Worm (Caenorhabditis elegans) whole organism, L1 larva: ENCODE measurements around the gene srj-1.

Experiments used
- C34B4.2 ChIP-seq: sonication (generic microtip); optimal IDR thresholded peaks from 2 replicates; lab custom pipeline; 2017; ENCODE audit warnings: mild to moderate bottlenecking, missing genetic modification characterization, missing compliant biosample characterization
- F16B12.6 ChIP-seq: fragments of 150-350 bp; optimal IDR thresholded peaks from 2 replicates; lab custom pipeline; 2014; ENCODE audit warnings: missing biosample characterization, missing genetic modification characterization
- aly-2 ChIP-seq: fragments of 150-350 bp; optimal IDR thresholded peaks from 2 replicates; lab custom pipeline; 2014; ENCODE audit warnings: missing biosample characterization, missing genetic modification characterization
- blmp-1 ChIP-seq: fragments of 150-350 bp; optimal IDR thresholded peaks from 2 replicates; lab custom pipeline; 2014; ENCODE audit warnings: missing biosample characterization, missing genetic modification characterization
- ceh-8 ChIP-seq: fragments of 200-800 bp; sonication (Bioruptor generic); optimal IDR thresholded peaks from 2 replicates; lab custom pipeline; 2018; ENCODE audit warnings: mild to moderate bottlenecking, missing genetic modification characterization, moderate library complexity, missing compliant biosample characterization
- ceh-82 ChIP-seq, 3 experiments: fragments of 150-350 bp in 1 of 3; sonication (generic microtip) in 2 of 3; optimal IDR thresholded peaks; 2 replicates each; lab custom pipeline; 2014 to 2017; ENCODE audit warnings: missing biosample characterization in 3 of 3, missing genetic modification characterization in 3 of 3
- ces-1 ChIP-seq: fragments of 150-350 bp; optimal IDR thresholded peaks from 2 replicates; lab custom pipeline; 2014; ENCODE audit warnings: missing biosample characterization, missing genetic modification reagents, missing genetic modification characterization
- dsc-1 ChIP-seq: sonication (generic microtip); optimal IDR thresholded peaks from 2 replicates; lab custom pipeline; 2016; ENCODE audit warnings: mild to moderate bottlenecking, missing genetic modification characterization, missing compliant biosample characterization
- efl-1 ChIP-seq, 4 experiments: fragments of 150-350 bp; optimal IDR thresholded peaks in 3 of 4; peaks in 1 of 4; 1 replicate in 1 of 4; 2 replicates in 3 of 4; lab custom pipeline; 2014; ENCODE audit warnings: missing biosample characterization in 2 of 4, missing genetic modification characterization in 2 of 4, missing genetic modification reagents in 2 of 4
- egl-27 ChIP-seq, 2 experiments: fragments of 150-350 bp in 1 of 2; sonication (generic microtip); optimal IDR thresholded peaks; 3 replicates each; lab custom pipeline; 2017 to 2018; ENCODE audit warnings: missing biosample characterization in 2 of 2, missing genetic modification characterization in 2 of 2, missing genetic modification reagents in 2 of 2
- fkh-10 ChIP-seq: sonication (generic microtip); optimal IDR thresholded peaks from 2 replicates; lab custom pipeline; 2017; ENCODE audit warnings: missing biosample characterization, missing genetic modification reagents, missing genetic modification characterization
- fos-1 ChIP-seq: fragments of 150-350 bp; optimal IDR thresholded peaks from 2 replicates; lab custom pipeline; 2014; ENCODE audit warnings: missing biosample characterization, missing genetic modification characterization
- hlh-17 ChIP-seq: fragments of 200-800 bp; sonication (Bioruptor generic); optimal IDR thresholded peaks from 2 replicates; lab custom pipeline; 2018; ENCODE audit warnings: missing genetic modification characterization, mild to moderate bottlenecking, missing compliant biosample characterization, moderate library complexity, borderline replicate concordance
- isw-1 ChIP-seq: fragments of 200-800 bp; sonication (Bioruptor generic); IDR thresholded peaks from 2 replicates; pipeline ENCODE4 v1.3.6; 2022; ENCODE audit warnings: missing genetic modification characterization, missing compliant biosample characterization
- lin-14 ChIP-seq: fragments of 200-800 bp; sonication (Bioruptor generic); optimal IDR thresholded peaks from 2 replicates; lab custom pipeline; 2018; ENCODE audit warnings: mild to moderate bottlenecking, missing genetic modification characterization, moderate library complexity, missing compliant biosample characterization
- lin-39 ChIP-seq: fragments of 150-350 bp; optimal IDR thresholded peaks from 2 replicates; lab custom pipeline; 2014; ENCODE audit warnings: missing biosample characterization, missing genetic modification reagents, missing genetic modification characterization
- lir-3 ChIP-seq: sonication (generic microtip); optimal IDR thresholded peaks from 2 replicates; lab custom pipeline; 2016; ENCODE audit warnings: mild to moderate bottlenecking, missing genetic modification characterization, moderate library complexity, missing compliant biosample characterization; ENCODE audit not compliant: poor library complexity
- lsy-2 ChIP-seq, 2 experiments: fragments of 150-350 bp; optimal IDR thresholded peaks; 2 replicates each; lab custom pipeline; 2014; ENCODE audit warnings: missing biosample characterization in 2 of 2, missing genetic modification characterization in 2 of 2
- mdl-1 ChIP-seq, 2 experiments: fragments of 150-350 bp; optimal IDR thresholded peaks; 2 replicates each; lab custom pipeline; 2014 to 2017; ENCODE audit warnings: missing biosample characterization in 2 of 2, missing genetic modification characterization in 2 of 2, inconsistent platforms in 1 of 2
- nhr-11 ChIP-seq: fragments of 150-350 bp; optimal IDR thresholded peaks from 2 replicates; lab custom pipeline; 2014; ENCODE audit warnings: missing biosample characterization, missing genetic modification characterization
- nhr-19 ChIP-seq: fragments of 200-800 bp; sonication (Bioruptor generic); conservative IDR thresholded peaks from 2 replicates; pipeline ENCODE4 v1.3.6; 2022; ENCODE audit warnings: missing genetic modification characterization, missing compliant biosample characterization
- nhr-20 ChIP-seq: sonication (generic microtip); optimal IDR thresholded peaks from 2 replicates; lab custom pipeline; 2016; ENCODE audit warnings: mild to moderate bottlenecking, missing genetic modification characterization, missing compliant biosample characterization
- nhr-71 ChIP-seq: sonication (generic microtip); optimal IDR thresholded peaks from 2 replicates; lab custom pipeline; 2016; ENCODE audit warnings: mild to moderate bottlenecking, missing genetic modification characterization, moderate library complexity, missing compliant biosample characterization
- nhr-77 ChIP-seq: fragments of 150-350 bp; optimal IDR thresholded peaks from 2 replicates; lab custom pipeline; 2014; ENCODE audit warnings: missing biosample characterization, missing genetic modification characterization
- nhr-84 ChIP-seq: sonication (generic microtip); optimal IDR thresholded peaks from 2 replicates; lab custom pipeline; 2017; ENCODE audit warnings: missing biosample characterization, missing genetic modification characterization
- pag-3 ChIP-seq: sonication (generic microtip); optimal IDR thresholded peaks from 2 replicates; lab custom pipeline; 2017; ENCODE audit warnings: missing genetic modification characterization, mild to moderate bottlenecking, missing compliant biosample characterization, antibody characterized with exemption, borderline replicate concordance; ENCODE audit not compliant: insufficient read depth
- pqm-1 ChIP-seq: sonication (generic microtip); optimal IDR thresholded peaks from 3 replicates; lab custom pipeline; 2017; ENCODE audit warnings: missing biosample characterization, missing genetic modification characterization
- rnt-1 ChIP-seq: sonication (generic microtip); optimal IDR thresholded peaks from 2 replicates; lab custom pipeline; 2016; ENCODE audit warnings: mild to moderate bottlenecking, missing genetic modification characterization, moderate library complexity, missing compliant biosample characterization
- snu-23 ChIP-seq: sonication (generic microtip); optimal IDR thresholded peaks from 2 replicates; lab custom pipeline; 2016; ENCODE audit warnings: missing genetic modification characterization, missing compliant biosample characterization
- sup-37 ChIP-seq: fragments of 200-800 bp; sonication (Bioruptor generic); optimal IDR thresholded peaks from 2 replicates; lab custom pipeline; 2018; ENCODE audit warnings: mild to moderate bottlenecking, missing genetic modification characterization, missing compliant biosample characterization
- swsn-7 ChIP-seq: sonication (generic microtip); optimal IDR thresholded peaks from 2 replicates; lab custom pipeline; 2016; ENCODE audit warnings: missing genetic modification characterization, missing compliant biosample characterization
- tbx-2 ChIP-seq: sonication (generic microtip); optimal IDR thresholded peaks from 2 replicates; lab custom pipeline; 2016; ENCODE audit warnings: missing genetic modification characterization, missing compliant biosample characterization
- tlp-1 ChIP-seq: fragments of 150-350 bp; optimal IDR thresholded peaks from 2 replicates; lab custom pipeline; 2014; ENCODE audit warnings: missing biosample characterization, missing genetic modification characterization
- unc-130 ChIP-seq: fragments of 150-350 bp; optimal IDR thresholded peaks from 2 replicates; lab custom pipeline; 2017; ENCODE audit warnings: missing biosample characterization, missing genetic modification characterization, inconsistent platforms
- unc-98 ChIP-seq: fragments of 200-800 bp; sonication (Bioruptor generic); IDR thresholded peaks from 2 replicates; pipeline ENCODE4 v1.3.6; 2022; ENCODE audit warnings: missing genetic modification characterization, missing compliant biosample characterization
- xbp-1 ChIP-seq: sonication (generic microtip); optimal IDR thresholded peaks from 2 replicates; lab custom pipeline; 2016; ENCODE audit warnings: missing genetic modification characterization, missing compliant biosample characterization
- zag-1 ChIP-seq: fragments of 150-350 bp; optimal IDR thresholded peaks from 2 replicates; lab custom pipeline; 2014; ENCODE audit warnings: missing biosample characterization, missing genetic modification characterization
- ztf-11 ChIP-seq, 2 experiments: sonication (generic microtip); optimal IDR thresholded peaks; 2 replicates each; lab custom pipeline; 2016 to 2017; ENCODE audit warnings: missing genetic modification characterization in 2 of 2, missing biosample characterization in 1 of 2, missing compliant biosample characterization in 1 of 2

The srj-1 gene

DNA sequence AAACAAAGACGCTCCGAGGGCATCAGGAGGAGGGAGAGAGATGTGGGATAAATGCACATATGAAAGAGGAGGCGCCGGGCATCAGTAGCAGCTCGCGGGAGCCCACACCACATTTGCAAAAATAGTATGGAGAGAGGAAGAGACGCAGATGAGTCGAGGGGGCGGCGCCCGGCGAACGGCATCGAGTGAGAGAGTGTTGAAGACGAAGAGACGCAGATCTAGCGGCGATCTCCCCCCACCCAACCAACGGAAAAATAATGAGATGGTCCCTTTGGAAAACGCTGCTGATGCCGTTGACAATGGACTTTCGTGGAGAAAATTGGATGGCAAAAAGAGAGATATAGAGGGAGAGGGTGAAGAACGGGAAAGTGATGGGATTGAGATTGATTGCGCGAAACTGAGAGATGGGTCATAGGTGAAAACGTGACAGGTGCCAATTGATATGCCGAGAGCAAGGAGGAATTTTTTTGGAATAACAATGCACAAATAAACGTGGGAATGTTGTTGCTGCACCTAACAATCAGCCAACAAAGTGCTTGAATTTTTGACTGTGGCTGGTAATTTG lies 47.3 kb upstream of the srj-1 start (continued):
- TF ChIP-seq C34B4.2 (tag; lab: Kevin White, UChicago): no peak
- TF ChIP-seq egl-27 (tag; optimal IDR thresholded peaks at IDR 0.05; lab: Kevin White, UChicago): no peak
- no peak for TF ChIP-seq ztf-11 (tag; optimal IDR thresholded peaks at IDR 0.05; lab: Kevin White, UChicago)
- TF ChIP-seq aly-2 (tag; lab: Kevin White, UChicago): no peak
- TF ChIP-seq tlp-1 (tag; lab: Kevin White, UChicago): no peak
- peak; percentile 77 for TF ChIP-seq rnt-1 (tag; lab: Kevin White, UChicago)
- peak; percentile 43 for TF ChIP-seq dsc-1 (tag; lab: Kevin White, UChicago)
- TF ChIP-seq nhr-84 (tag; lab: Kevin White, UChicago): no peak
- TF ChIP-seq nhr-19 (GFP tag; lab: Robert Waterston, UW): peak; percentile 44
- peak; percentile 25 for TF ChIP-seq xbp-1 (tag; lab: Kevin White, UChicago)
- no peak for TF ChIP-seq nhr-77 (tag; lab: Kevin White, UChicago)

DNA sequence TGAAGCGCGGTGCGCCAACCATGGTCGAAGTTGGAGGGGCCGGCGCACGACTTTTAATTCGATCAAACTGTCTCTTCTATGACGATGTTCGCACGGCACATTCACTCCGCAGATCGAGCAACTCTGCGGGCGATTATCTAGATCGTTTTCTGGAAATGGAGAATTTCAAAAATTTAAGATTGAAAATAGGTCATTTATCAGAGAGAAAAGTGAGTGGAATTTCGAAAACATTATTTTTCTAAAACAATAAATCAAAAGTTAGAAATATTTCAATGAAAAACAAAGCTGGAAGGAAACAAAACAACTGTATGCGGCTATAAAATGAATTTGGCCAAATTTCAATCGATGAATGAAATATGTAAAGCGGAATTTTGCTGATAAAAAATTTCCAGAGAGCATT lies 45.6 kb upstream of the srj-1 start, which contains the start of the genes ZK617.26 and unc-22:
Gene ZK617.26, minus strand, starts transcription at position 101 of the 400 bp plus-strand sequence.
Gene unc-22, minus strand, starts transcription at position 149 of the 400 bp plus-strand sequence.
- TF ChIP-seq F16B12.6 (tag; lab: Kevin White, UChicago): no peak
- no peak for TF ChIP-seq tbx-2 (tag; lab: Kevin White, UChicago)
- TF ChIP-seq nhr-71: no peak
- no peak for TF ChIP-seq pqm-1 (tag; lab: Kevin White, UChicago)
- no peak for TF ChIP-seq ces-1
- TF ChIP-seq ceh-82 (tag; optimal IDR thresholded peaks at IDR 0.05; lab: Kevin White, UChicago): no peak
- TF ChIP-seq lsy-2 (tag; optimal IDR thresholded peaks at IDR 0.05; lab: Kevin White, UChicago): no peak
- TF ChIP-seq isw-1 (GFP tag; lab: Robert Waterston, UW): no peak
- no peak for TF ChIP-seq unc-130
- TF ChIP-seq pag-3 (tag; lab: Kevin White, UChicago): no peak
- no peak for TF ChIP-seq nhr-11
- TF ChIP-seq zag-1 (tag; lab: Kevin White, UChicago): no peak

DNA sequence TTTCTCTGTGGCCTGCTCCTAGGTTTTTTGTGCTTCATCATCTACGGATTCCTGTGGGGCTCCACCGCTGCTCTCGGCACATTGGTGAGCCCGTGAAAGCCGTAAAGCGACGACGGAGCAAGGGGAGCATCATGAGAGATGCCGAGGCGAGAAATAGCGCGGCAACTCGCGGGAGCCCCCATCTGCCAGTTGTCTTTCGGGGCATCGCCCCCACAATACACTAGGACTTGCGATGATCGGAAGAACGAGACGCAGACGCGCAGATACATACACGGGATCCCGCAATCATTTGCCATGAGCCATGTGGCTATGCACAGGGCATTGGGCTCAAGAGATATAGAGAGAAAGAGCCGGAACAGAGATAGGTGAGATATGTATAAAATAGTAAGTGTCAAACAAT lies 45.1 kb upstream of the srj-1 start:
- peak; percentile 87 for TF ChIP-seq lin-14
- peak; percentile 7 for TF ChIP-seq xbp-1 (tag; lab: Kevin White, UChicago)
- TF ChIP-seq fos-1 (tag; lab: Kevin White, UChicago): no peak
- no peak for TF ChIP-seq lir-3 (tag; lab: Kevin White, UChicago)
- peak in 1 of 2 experiments; percentile 43 for TF ChIP-seq lsy-2 (tag; optimal IDR thresholded peaks at IDR 0.05; lab: Kevin White, UChicago)
- TF ChIP-seq nhr-71: peak; percentile 77
- TF ChIP-seq efl-1 (optimal IDR thresholded peaks at IDR 0.05; lab: Kevin White, UChicago): peak; percentile 6 to 24
- TF ChIP-seq efl-1 (GFP tag; optimal IDR thresholded peaks at IDR 0.05 in 1 of 2; lab: Kevin White, UChicago): peak; percentile 14 to 90
- no peak for TF ChIP-seq fkh-10
- peak; percentile 55 for TF ChIP-seq nhr-19 (GFP tag; lab: Robert Waterston, UW)
- TF ChIP-seq dsc-1 (tag; lab: Kevin White, UChicago): peak; percentile 55
- peak; percentile 22 for TF ChIP-seq swsn-7 (tag; lab: Kevin White, UChicago)
- TF ChIP-seq nhr-20 (tag; lab: Kevin White, UChicago): peak; percentile 30
- TF ChIP-seq mdl-1 (tag; optimal IDR thresholded peaks at IDR 0.05; lab: Kevin White, UChicago): peak in 1 of 2 experiments; percentile 35
- TF ChIP-seq pag-3 (tag; lab: Kevin White, UChicago): peak; percentile 97
- TF ChIP-seq snu-23: peak; percentile 41
- TF ChIP-seq unc-98 (GFP tag; lab: Robert Waterston, UW): peak; percentile 42; the same call in 1 of the 2 replicates
- no peak for TF ChIP-seq isw-1 (GFP tag; lab: Robert Waterston, UW)
- TF ChIP-seq nhr-11: no peak
- TF ChIP-seq ceh-8 (GFP tag; lab: Kevin White, UChicago): no peak
- peak; percentile 38 for TF ChIP-seq tbx-2 (tag; lab: Kevin White, UChicago)
- peak; percentile 83 for TF ChIP-seq rnt-1 (tag; lab: Kevin White, UChicago)
- TF ChIP-seq blmp-1 (tag; lab: Kevin White, UChicago): no peak
- TF ChIP-seq ces-1: no peak
- TF ChIP-seq zag-1 (tag; lab: Kevin White, UChicago): no peak
- TF ChIP-seq sup-37 (GFP tag; lab: Kevin White, UChicago): peak; percentile 36
- TF ChIP-seq aly-2 (tag; lab: Kevin White, UChicago): no peak
- TF ChIP-seq lin-39 (tag; lab: Kevin White, UChicago): peak; percentile 8
- TF ChIP-seq hlh-17: no peak
